Fruit fly (Drosophila melanogaster) whole organism, adult: Measurements from ENCODE around the gene CG14710.

Experiments
- CG11617 ChIP-seq: fragments of 200-800 bp; sonication (Bioruptor generic); optimal IDR thresholded peaks from 2 replicates; lab custom pipeline; 2017; ENCODE audit warnings: mild to moderate bottlenecking, missing biosample characterization, missing genetic modification reagents, missing genetic modification characterization
- CG12768 ChIP-seq: fragments of 200-800 bp; sonication (Bioruptor generic); optimal IDR thresholded peaks from 2 replicates; lab custom pipeline; 2017; ENCODE audit warnings: missing biosample characterization, missing genetic modification characterization, mild to moderate bottlenecking, moderate library complexity, missing genetic modification reagents
- CG1620 ChIP-seq: fragments of 200-800 bp; sonication (Bioruptor generic); optimal IDR thresholded peaks from 2 replicates; lab custom pipeline; 2016; ENCODE audit warnings: missing biosample characterization, missing genetic modification characterization
- CG33017 ChIP-seq: fragments of 200-800 bp; sonication (Bioruptor generic); optimal IDR thresholded peaks from 2 replicates; lab custom pipeline; 2018; ENCODE audit warnings: missing biosample characterization, mild to moderate bottlenecking, missing genetic modification characterization, moderate library complexity
- CG7045 ChIP-seq: fragments of 200-800 bp; sonication (Bioruptor generic); optimal IDR thresholded peaks from 2 replicates; lab custom pipeline; 2017; ENCODE audit warnings: missing biosample characterization, mild to moderate bottlenecking, missing genetic modification characterization
- CG7101 ChIP-seq: fragments of 200-800 bp; sonication (Bioruptor generic); optimal IDR thresholded peaks from 2 replicates; lab custom pipeline; 2018; ENCODE audit warnings: missing biosample characterization, mild to moderate bottlenecking, missing genetic modification characterization, moderate library complexity
- Crg-1 ChIP-seq: fragments of 200-800 bp; sonication (Bioruptor generic); optimal IDR thresholded peaks from 2 replicates; lab custom pipeline; 2016; ENCODE audit warnings: missing biosample characterization, missing genetic modification characterization
- Hr96 ChIP-seq: fragments of 200-800 bp; sonication (Bioruptor generic); optimal IDR thresholded peaks from 2 replicates; lab custom pipeline; 2016; ENCODE audit warnings: missing biosample characterization, missing genetic modification characterization
- cic ChIP-seq: fragments of 200-800 bp; sonication (Bioruptor generic); optimal IDR thresholded peaks from 2 replicates; lab custom pipeline; 2017; ENCODE audit warnings: missing biosample characterization, mild to moderate bottlenecking, missing genetic modification characterization, moderate library complexity
- cnc ChIP-seq, 2 experiments: fragments of >200 bp; optimal IDR thresholded peaks; 2 replicates each; lab custom pipeline; 2017
- kay ChIP-seq: fragments of 200-800 bp; sonication (Bioruptor generic); peaks from one replicate; lab custom pipeline; 2016; ENCODE audit warnings: missing biosample characterization, missing genetic modification characterization, borderline replicate concordance
- tj ChIP-seq: fragments of 200-800 bp; sonication (Bioruptor generic); optimal IDR thresholded peaks from 3 replicates; lab custom pipeline; 2017; ENCODE audit warnings: missing biosample characterization, mild to moderate bottlenecking, missing genetic modification characterization, moderate library complexity
- toe ChIP-seq: fragments of 200-800 bp; sonication (Bioruptor generic); optimal IDR thresholded peaks from 2 replicates; lab custom pipeline; 2016; ENCODE audit warnings: missing biosample characterization, missing genetic modification characterization

DNA sequence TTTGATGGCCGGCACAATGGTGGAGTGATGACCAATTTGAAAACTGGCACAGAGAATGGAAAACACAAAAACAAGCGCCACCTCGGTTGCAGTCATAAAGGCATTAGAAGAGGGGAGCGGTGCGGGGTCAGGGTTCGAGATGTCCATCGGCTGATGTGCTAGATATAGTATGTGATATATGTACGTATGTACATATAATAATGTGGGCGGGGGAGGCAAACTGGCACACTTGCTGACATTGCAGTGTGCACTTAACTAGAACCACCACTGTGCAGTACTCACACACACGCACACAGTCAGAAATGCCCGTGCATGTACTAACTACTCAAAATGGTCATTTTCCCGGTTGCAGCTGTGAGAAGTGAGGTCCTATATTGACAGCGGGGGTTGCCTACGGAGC lies 1.0 kb upstream of the CG14710 start:
- TF ChIP-seq tj (peak; percentile 61), toe (GFP tag; lab: Kevin White, UChicago) (no peak), CG11617 (GFP tag; lab: Kevin White, UChicago) (no peak), CG12768 (GFP tag; lab: Kevin White, UChicago) (peak; percentile 21), CG1620 (GFP tag; lab: Kevin White, UChicago) (no peak), cic (GFP tag; lab: Kevin White, UChicago) (no peak), kay (GFP tag; lab: Kevin White, UChicago) (no peak), CG33017 (tag; lab: Kevin White, UChicago) (no peak), Hr96 (GFP tag; lab: Kevin White, UChicago) (no peak), Crg-1 (GFP tag; lab: Kevin White, UChicago) (no peak), CG7101 (tag; lab: Kevin White, UChicago) (no peak), cnc (optimal IDR thresholded peaks at IDR 0.05; lab: Kevin White, UChicago) (no peak), CG7045 (GFP tag; lab: Kevin White, UChicago) (no peak)
